Worm (Caenorhabditis elegans): Measurements from ENCODE around the gene nhr-25.

nhr-25 gene

ce11 chrX:13041830-13042229 is 33.5 kb downstream of the nhr-25 start:
- TF ChIP-seq unc-62 (GFP tag; optimal IDR thresholded peaks at IDR 0.05) (no peak), skn-1 (tag; optimal IDR thresholded peaks at IDR 0.05) (no peak), nfya-1 (tag; optimal IDR thresholded peaks at IDR 0.05; ENCODE audit: insufficient read depth) (no peak), nhr-12 (tag; optimal IDR thresholded peaks at IDR 0.05) (no peak), ceh-28 (tag; optimal IDR thresholded peaks at IDR 0.05) (no peak), lin-39 (tag; optimal IDR thresholded peaks at IDR 0.05) (no peak), pha-4 (tag; optimal IDR thresholded peaks at IDR 0.05) (no peak), fkh-10 (GFP tag; optimal IDR thresholded peaks at IDR 0.05) (no peak), elt-3 (tag; optimal IDR thresholded peaks at IDR 0.05) (no peak), sea-2 (GFP tag; optimal IDR thresholded peaks at IDR 0.05) (no peak), ama-1 (optimal IDR thresholded peaks at IDR 0.05) (no peak), ztf-4 (tag; optimal IDR thresholded peaks at IDR 0.05) (no peak), hmg-11 (tag; optimal IDR thresholded peaks at IDR 0.05) (no peak)

DNA sequence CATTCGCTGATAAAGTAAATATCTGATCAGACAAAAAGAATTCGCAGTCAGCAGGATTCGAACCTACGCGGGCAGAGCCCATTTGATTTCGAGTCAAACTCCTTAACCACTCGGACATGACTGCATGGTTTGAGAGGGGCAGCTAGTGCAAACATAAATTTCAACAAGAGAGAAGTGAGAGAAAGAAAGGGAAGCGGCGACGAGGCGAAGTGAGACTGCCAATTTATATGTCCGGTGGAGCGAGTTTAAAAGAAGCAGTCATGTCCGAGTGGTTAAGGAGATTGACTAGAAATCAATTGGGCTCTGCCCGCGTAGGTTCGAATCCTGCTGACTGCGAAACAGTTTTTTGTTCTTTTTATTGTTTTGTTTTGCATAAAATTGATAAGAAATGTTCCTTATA is 38.0 kb downstream of the nhr-25 start:
- TF ChIP-seq ztf-4 (tag; optimal IDR thresholded peaks at IDR 0.05) (peak; percentile 46), jun-1 (tag; optimal IDR thresholded peaks at IDR 0.05) (peak; percentile 93), nhr-25 (tag; optimal IDR thresholded peaks at IDR 0.05) (peak; percentile 33), pha-4 (tag; optimal IDR thresholded peaks at IDR 0.05) (peak; percentile 68), unc-62 (GFP tag; optimal IDR thresholded peaks at IDR 0.05) (peak; percentile 61), elt-2 (tag; optimal IDR thresholded peaks at IDR 0.05) (peak; percentile 69), ceh-28 (tag; optimal IDR thresholded peaks at IDR 0.05) (peak; percentile 81), sea-2 (GFP tag; optimal IDR thresholded peaks at IDR 0.05) (peak; percentile 76), tbx-2 (tag; optimal IDR thresholded peaks at IDR 0.05) (peak; percentile 80), lin-39 (tag; optimal IDR thresholded peaks at IDR 0.05) (peak; percentile 78), elt-3 (tag; optimal IDR thresholded peaks at IDR 0.05) (peak in 1 of 3 experiments; percentile 49), R02D3.7 (tag; optimal IDR thresholded peaks at IDR 0.05) (peak; percentile 67), lsy-12 (tag; optimal IDR thresholded peaks at IDR 0.05) (peak; percentile 75), egl-5 (tag; optimal IDR thresholded peaks at IDR 0.05) (peak; percentile 64), nhr-77 (tag; optimal IDR thresholded peaks at IDR 0.05) (peak; percentile 30), mml-1 (tag; optimal IDR thresholded peaks at IDR 0.05) (peak; percentile 47), nhr-43 (tag; optimal IDR thresholded peaks at IDR 0.05; ENCODE audit: poor library complexity, severe bottlenecking) (peak; percentile 82), pqm-1 (tag; optimal IDR thresholded peaks at IDR 0.05) (peak; percentile 51), skn-1 (tag; optimal IDR thresholded peaks at IDR 0.05) (peak; percentile 90), ceh-82 (tag; optimal IDR thresholded peaks at IDR 0.05) (peak; percentile 89), eor-1 (tag; optimal IDR thresholded peaks at IDR 0.05) (peak in 1 of 2 experiments; percentile 46), nhr-11 (tag; optimal IDR thresholded peaks at IDR 0.05) (peak; percentile 54), hmg-11 (tag; optimal IDR thresholded peaks at IDR 0.05) (peak; percentile 93), lin-15B (tag; optimal IDR thresholded peaks at IDR 0.05) (peak; percentile 19), nfya-1 (tag; optimal IDR thresholded peaks at IDR 0.05; ENCODE audit: insufficient read depth) (peak; percentile 79), nhr-23 (tag; optimal IDR thresholded peaks at IDR 0.05) (peak; percentile 15)

DNA sequence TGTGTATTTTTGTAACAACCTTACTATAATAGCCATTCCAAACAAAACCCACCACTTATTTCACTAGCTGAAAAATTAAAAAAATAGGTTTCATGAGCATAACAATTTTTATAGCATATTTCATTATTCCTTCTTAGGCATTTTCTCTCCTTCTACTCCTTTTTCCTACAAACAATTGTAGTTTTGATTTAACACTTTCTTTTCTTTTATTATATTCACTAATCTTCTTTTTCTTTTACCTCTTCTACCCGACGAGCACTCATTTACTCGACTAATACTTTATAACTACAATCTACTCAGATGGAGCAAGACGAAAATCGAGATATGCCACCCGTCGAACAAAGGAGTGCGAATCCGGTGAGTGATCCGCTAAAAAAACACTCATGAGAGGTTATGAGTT is 40.0 kb downstream of the nhr-25 start, which contains the start of gene C53C7.3:
Gene C53C7.3 (plus strand): TSS at position 301 of the 400 bp plus-strand sequence.
- TF ChIP-seq sea-2 (GFP tag; optimal IDR thresholded peaks at IDR 0.05), result no peak
- TF ChIP-seq hmg-11 (tag; optimal IDR thresholded peaks at IDR 0.05), result no peak
- no peak for TF ChIP-seq nhr-12 (tag; optimal IDR thresholded peaks at IDR 0.05)
- no peak for TF ChIP-seq R02D3.7 (tag; optimal IDR thresholded peaks at IDR 0.05)
- no peak for TF ChIP-seq ama-1 (optimal IDR thresholded peaks at IDR 0.05)
- TF ChIP-seq mml-1 (tag; optimal IDR thresholded peaks at IDR 0.05), result no peak
- TF ChIP-seq zag-1 (tag; optimal IDR thresholded peaks at IDR 0.05), result no peak

DNA sequence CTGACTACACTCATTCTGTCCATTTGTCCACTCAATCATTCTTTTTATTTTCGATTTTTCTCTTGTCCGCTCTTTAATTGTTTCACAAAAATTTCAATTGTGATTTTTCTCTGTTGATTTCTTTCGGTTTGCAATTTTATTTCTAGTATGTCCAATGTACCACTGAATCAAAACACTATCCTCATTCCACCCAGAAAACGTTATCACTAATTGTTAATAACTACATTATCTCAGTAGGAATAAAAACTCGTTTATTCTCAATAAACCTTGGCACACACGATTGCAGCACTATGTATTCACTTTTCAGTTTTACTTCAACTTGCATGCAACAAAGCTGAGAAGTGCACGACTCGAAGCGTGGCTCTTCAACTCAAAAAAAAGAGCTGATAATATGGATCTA is 43.1 kb downstream of the nhr-25 start, which contains the start of gene K03A11.1:
Gene K03A11.1 (plus strand): TSS at position 301 of the 400 bp plus-strand sequence.
- TF ChIP-seq pqm-1 (tag; optimal IDR thresholded peaks at IDR 0.05) (no peak), nhr-23 (tag; optimal IDR thresholded peaks at IDR 0.05) (no peak), nhr-76 (tag; optimal IDR thresholded peaks at IDR 0.05) (no peak), ceh-9 (tag; optimal IDR thresholded peaks at IDR 0.05) (no peak), daf-12 (tag; optimal IDR thresholded peaks at IDR 0.05) (no peak), aly-2 (tag; optimal IDR thresholded peaks at IDR 0.05) (no peak), skn-1 (tag; optimal IDR thresholded peaks at IDR 0.05) (no peak), ama-1 (optimal IDR thresholded peaks at IDR 0.05) (no peak), snpc-4 (tag; optimal IDR thresholded peaks at IDR 0.05) (no peak)
